Fruit fly (Drosophila melanogaster): ENCODE measurements around the gene CG13807.

- no peak for TF ChIP-seq Pif1A (GFP tag; optimal IDR thresholded peaks at IDR 0.05)
- no peak for TF ChIP-seq CG15710 (tag; optimal IDR thresholded peaks at IDR 0.05)
Measured at dm6 chr3L:2228367-2229171, 34.1 kb upstream of the CG13807 start.

Measured in whole organism, pupa.